Fruit fly (Drosophila melanogaster): ENCODE data around the gene CG6937.

DNA sequence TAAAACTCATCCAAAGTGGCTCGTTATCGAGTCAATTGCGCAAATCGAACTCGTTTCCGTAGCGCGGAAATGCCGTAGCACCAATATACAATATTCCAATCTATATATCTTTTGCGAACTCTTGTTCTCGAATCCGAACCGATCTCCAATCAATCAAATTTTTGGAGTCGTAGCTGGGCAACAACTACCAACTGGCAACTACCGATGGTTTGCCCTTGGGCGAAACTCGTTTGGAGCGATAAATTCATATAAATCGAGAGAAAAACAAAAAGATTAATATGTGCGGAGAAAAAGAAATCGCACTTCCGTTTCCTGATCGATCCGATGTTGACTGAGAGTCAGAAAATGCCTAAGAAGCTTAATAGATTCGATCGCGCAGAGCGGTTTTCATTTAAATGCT lies 18.8 kb upstream of the CG6937 start:
- no peak for TF ChIP-seq CG8478 (optimal IDR thresholded peaks at IDR 0.05)
- no peak for TF ChIP-seq usp (GFP tag; optimal IDR thresholded peaks at IDR 0.05)
- no peak for TF ChIP-seq psq (optimal IDR thresholded peaks at IDR 0.05)
- no peak for TF ChIP-seq pan (optimal IDR thresholded peaks at IDR 0.05)

All from whole organism.